Worm (Caenorhabditis elegans): ENCODE results near the gene M01F1.4.

DNA sequence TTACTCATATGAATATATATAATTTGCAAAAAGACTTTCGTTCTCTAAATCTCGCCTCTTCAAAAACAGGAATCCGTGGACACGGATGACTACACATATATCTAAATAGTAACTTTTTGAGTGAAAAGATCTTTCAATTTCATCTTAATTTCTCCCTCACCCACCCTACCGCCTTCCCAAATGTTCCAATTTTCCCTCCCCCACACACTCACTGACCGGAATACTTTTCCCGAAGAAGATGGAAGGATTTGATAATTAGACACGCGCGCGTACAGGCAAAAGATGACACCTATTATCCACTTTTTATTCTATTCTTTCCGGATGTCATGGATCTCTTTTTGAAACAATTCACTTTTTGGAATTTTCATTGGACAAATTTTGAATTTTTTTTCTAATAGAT, 28.9 kb downstream of the M01F1.4 start:
- TF ChIP-seq mdl-1 (tag; optimal IDR thresholded peaks at IDR 0.05), result no peak
- no peak for TF ChIP-seq zag-1 (tag; optimal IDR thresholded peaks at IDR 0.05)
- TF ChIP-seq sma-3 (GFP tag; optimal IDR thresholded peaks at IDR 0.05), result no peak
- no peak for TF ChIP-seq unc-39 (tag; optimal IDR thresholded peaks at IDR 0.05)
- no peak for TF ChIP-seq lsy-2 (tag; optimal IDR thresholded peaks at IDR 0.05)
- no peak for TF ChIP-seq nhr-77 (tag; optimal IDR thresholded peaks at IDR 0.05)
- no peak for TF ChIP-seq gmeb-1 (tag; optimal IDR thresholded peaks at IDR 0.05)
- no peak for TF ChIP-seq C34F6.9 (tag; optimal IDR thresholded peaks at IDR 0.05)

All from whole organism, L2 larva.